Comparison of ENCODE assay signal across 3 fruit fly cellular contexts in genomic region chr2L:7571667-7572502, dm6.
TF ChIP-seq lines count a peak whose summit lies in the region.

No protein-coding gene starts in this region.

- no peak for TF ChIP-seq CTCF in whole organism, embryonic (GFP tag; optimal IDR thresholded peaks at IDR 0.05; lab: Kevin White, UChicago)

TF ChIP-seq in whole organism, embryonic, 481 proteins besides CTCF, POLR2A, EP300 and RAD21 (continues in another document):
- TF ChIP-seq br (optimal IDR thresholded peaks at IDR 0.05; lab: Kevin White, UChicago) (no peak), CG30020 (tag; optimal IDR thresholded peaks at IDR 0.05; lab: Kevin White, UChicago) (no peak), CG6813 (GFP tag; optimal IDR thresholded peaks at IDR 0.05; lab: Kevin White, UChicago) (peak; percentile 42), tio (GFP tag; optimal IDR thresholded peaks at IDR 0.05; lab: Kevin White, UChicago) (no peak), Hr3 (GFP tag; optimal IDR thresholded peaks at IDR 0.05; lab: Kevin White, UChicago) (no peak), Gug (GFP tag; IDR thresholded peaks at IDR 0.05; lab: Robert Waterston, UW) (no peak), Pdp1 (GFP tag; optimal IDR thresholded peaks at IDR 0.05; lab: Kevin White, UChicago) (peak in 1 of 2 experiments; percentile 60), CG15269 (tag; optimal IDR thresholded peaks at IDR 0.05; lab: Kevin White, UChicago) (no peak), CG6272 (GFP tag; IDR thresholded peaks at IDR 0.05; lab: Robert Waterston, UW) (no peak), mirr (GFP tag; optimal IDR thresholded peaks at IDR 0.05; lab: Kevin White, UChicago) (peak; percentile 69), ranshi (GFP tag; IDR thresholded peaks at IDR 0.05; lab: Robert Waterston, UW) (no peak), pnt (GFP tag; optimal IDR thresholded peaks at IDR 0.05; lab: Kevin White, UChicago) (no peak), jumu (GFP tag; optimal IDR thresholded peaks at IDR 0.05; lab: Kevin White, UChicago) (no peak), prd (optimal IDR thresholded peaks at IDR 0.05; lab: Kevin White, UChicago) (no peak), prd (GFP tag; IDR thresholded peaks at IDR 0.05; lab: Robert Waterston, UW) (no peak), en (GFP tag; optimal IDR thresholded peaks at IDR 0.05; lab: Kevin White, UChicago) (no peak), CG10209 (GFP tag; optimal IDR thresholded peaks at IDR 0.05; lab: Kevin White, UChicago) (no peak), Bdp1 (GFP tag; optimal IDR thresholded peaks at IDR 0.05; lab: Kevin White, UChicago) (no peak), YL-1 (GFP tag; optimal IDR thresholded peaks at IDR 0.05; lab: Kevin White, UChicago) (peak; percentile 11), ato (GFP tag; IDR thresholded peaks at IDR 0.05; lab: Robert Waterston, UW; ENCODE audit: partially characterized antibody) (no peak), ewg (GFP tag; optimal IDR thresholded peaks at IDR 0.05; lab: Kevin White, UChicago) (no peak), CG16815 (GFP tag; optimal IDR thresholded peaks at IDR 0.05; lab: Kevin White, UChicago) (no peak), chn (GFP tag; optimal IDR thresholded peaks at IDR 0.05; lab: Kevin White, UChicago) (no peak), Atf-2 (GFP tag; optimal IDR thresholded peaks at IDR 0.05; lab: Kevin White, UChicago) (no peak), Antp (GFP tag; optimal IDR thresholded peaks at IDR 0.05; lab: Kevin White, UChicago) (no peak), CG9215 (GFP tag; IDR thresholded peaks at IDR 0.05; lab: Robert Waterston, UW) (no peak), sob (GFP tag; IDR thresholded peaks at IDR 0.05; lab: Robert Waterston, UW) (no peak), CG17829 (tag; optimal IDR thresholded peaks at IDR 0.05; lab: Kevin White, UChicago) (no peak), cwo (GFP tag; optimal IDR thresholded peaks at IDR 0.05; lab: Kevin White, UChicago) (peak; percentile 9), CG9797 (GFP tag; optimal IDR thresholded peaks at IDR 0.05; lab: Kevin White, UChicago) (no peak), CG5180 (GFP tag; optimal IDR thresholded peaks at IDR 0.05; lab: Kevin White, UChicago) (no peak), Oli (tag; optimal IDR thresholded peaks at IDR 0.05; lab: Kevin White, UChicago) (no peak)

TF ChIP-seq in whole organism, prepupa, 60 proteins besides CTCF, POLR2A, EP300 and RAD21:
- TF ChIP-seq salr (GFP tag; optimal IDR thresholded peaks at IDR 0.05; lab: Kevin White, UChicago) = no peak
- peak; percentile 75 for TF ChIP-seq fkh (GFP tag; optimal IDR thresholded peaks at IDR 0.05; lab: Kevin White, UChicago)

TF ChIP-seq in whole organism, wandering third instar larva, 38 proteins besides CTCF, POLR2A, EP300 and RAD21:
- TF ChIP-seq Rel (GFP tag; optimal IDR thresholded peaks at IDR 0.05; lab: Kevin White, UChicago) (no peak), Rel (tag; optimal IDR thresholded peaks at IDR 0.05; lab: Kevin White, UChicago) (peak; percentile 7), Abd-B (GFP tag; optimal IDR thresholded peaks at IDR 0.05; lab: Kevin White, UChicago) (no peak)

Comparison
In these comparisons a context has a peak if more than half of its experiments do, and no peak if none do; other contexts are left out.
1. Of the 7 proteins assayed by ChIP-seq in both whole organism, embryonic and whole organism, prepupa: peak only in whole organism, embryonic: Blimp-1; only in whole organism, prepupa: none; in both: none; in neither: 6.